Comparison of ENCODE assay signal across 1 fruit fly cellular context in the genomic region with DNA sequence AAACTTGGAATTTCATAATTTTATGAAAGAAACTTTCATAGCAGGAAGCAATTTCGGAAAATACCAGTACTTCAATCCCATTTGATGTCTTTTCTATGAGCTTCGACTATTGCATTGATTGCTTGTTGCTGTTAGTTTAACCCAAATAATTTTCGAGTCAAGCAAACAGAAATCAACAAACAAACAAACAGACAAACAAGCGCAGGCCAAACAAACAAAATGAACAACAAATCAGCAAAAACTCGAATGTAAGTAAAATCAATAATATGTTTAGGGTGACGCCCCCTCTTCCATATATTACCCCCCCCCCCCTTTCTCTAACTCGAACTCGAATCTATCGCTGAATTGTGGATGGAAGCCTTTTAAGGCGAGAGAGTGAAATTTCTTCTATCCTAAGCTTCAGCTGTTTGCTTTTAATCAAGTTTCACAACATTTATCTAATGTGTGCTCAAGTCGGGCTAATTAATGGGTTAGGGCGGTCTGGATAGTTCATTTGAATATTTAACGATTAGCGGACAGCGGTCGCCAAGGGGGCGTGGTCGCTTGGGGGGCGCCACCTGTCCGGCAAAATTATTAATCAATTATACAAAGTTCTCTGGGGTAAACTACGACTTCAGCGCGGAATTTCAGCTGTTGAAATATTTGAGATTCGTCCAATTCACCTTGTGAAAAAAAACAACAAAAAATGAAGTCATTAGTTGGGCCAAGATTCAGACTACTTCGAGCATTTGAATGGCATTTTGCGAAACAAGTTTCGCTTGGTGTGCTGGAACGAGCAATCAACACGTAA.
TF ChIP-seq lines count a peak whose summit lies in the region.

No protein-coding gene starts in this region.

TF ChIP-seq in whole organism, embryonic, 481 proteins besides CTCF, POLR2A, EP300 and RAD21 (continued from another document):
- no peak for TF ChIP-seq ham (GFP tag; IDR thresholded peaks at IDR 0.05; lab: Robert Waterston, UW)
